Worm (Caenorhabditis elegans) whole organism, L2 larva: ENCODE results near the gene srbc-34.
A peak's percentile ranks its signal among the peaks of the same experiment; 100 is the strongest.

Source experiments
- F13H6.1 ChIP-seq: sonication (generic microtip); optimal IDR thresholded peaks from 2 replicates; lab custom pipeline; 2016; ENCODE audit warnings: missing genetic modification characterization, missing compliant biosample characterization
- R02D3.7 ChIP-seq: fragments of 150-350 bp; optimal IDR thresholded peaks from 2 replicates; lab custom pipeline; 2014; ENCODE audit warnings: missing biosample characterization, missing genetic modification characterization
- Y55F3AM.14 ChIP-seq: fragments of 200-800 bp; sonication (Bioruptor generic); optimal IDR thresholded peaks from 2 replicates; lab custom pipeline; 2018; ENCODE audit warnings: mild to moderate bottlenecking, missing genetic modification characterization, missing compliant biosample characterization
- ZK546.5 ChIP-seq: sonication (generic microtip); optimal IDR thresholded peaks from 2 replicates; lab custom pipeline; 2017; ENCODE audit warnings: missing biosample characterization, missing genetic modification characterization
- alr-1 ChIP-seq: fragments of 150-350 bp; optimal IDR thresholded peaks from 2 replicates; lab custom pipeline; 2014; ENCODE audit warnings: missing biosample characterization, missing genetic modification characterization
- aly-2 ChIP-seq: fragments of 150-350 bp; optimal IDR thresholded peaks from 2 replicates; lab custom pipeline; 2014; ENCODE audit warnings: missing biosample characterization, missing genetic modification characterization
- ama-1 ChIP-seq: fragments of 150-350 bp; optimal IDR thresholded peaks from 2 replicates; lab custom pipeline; 2018; ENCODE audit warnings: inconsistent platforms
- ceh-16 ChIP-seq: fragments of 150-350 bp; optimal IDR thresholded peaks from 2 replicates; lab custom pipeline; 2014; ENCODE audit warnings: missing biosample characterization, missing genetic modification characterization
- ceh-82 ChIP-seq: fragments of 150-350 bp; optimal IDR thresholded peaks from 2 replicates; lab custom pipeline; 2014; ENCODE audit warnings: missing biosample characterization, missing genetic modification characterization
- crh-2 ChIP-seq: sonication (generic microtip); optimal IDR thresholded peaks from 2 replicates; lab custom pipeline; 2017; ENCODE audit warnings: missing biosample characterization, missing genetic modification characterization
- dmd-4 ChIP-seq: sonication (generic microtip); optimal IDR thresholded peaks from 2 replicates; lab custom pipeline; 2017; ENCODE audit warnings: missing biosample characterization, missing genetic modification characterization
- egl-27 ChIP-seq: sonication (generic microtip); optimal IDR thresholded peaks from 3 replicates; lab custom pipeline; 2017; ENCODE audit warnings: missing biosample characterization, missing genetic modification reagents, missing genetic modification characterization
- fos-1 ChIP-seq: fragments of 150-350 bp; optimal IDR thresholded peaks from 2 replicates; lab custom pipeline; 2014; ENCODE audit warnings: missing biosample characterization, missing genetic modification characterization
- gmeb-1 ChIP-seq: fragments of 150-350 bp; optimal IDR thresholded peaks from 2 replicates; lab custom pipeline; 2014; ENCODE audit warnings: missing biosample characterization, missing genetic modification characterization
- lin-39 ChIP-seq: fragments of 150-350 bp; optimal IDR thresholded peaks from 2 replicates; lab custom pipeline; 2014; ENCODE audit warnings: missing biosample characterization, missing genetic modification reagents, missing genetic modification characterization
- lsy-2 ChIP-seq, 2 experiments: fragments of 150-350 bp in 1 of 2; sonication (generic microtip) in 1 of 2; optimal IDR thresholded peaks; 2 replicates each; lab custom pipeline; 2014 to 2017; ENCODE audit warnings: missing biosample characterization in 2 of 2, missing genetic modification characterization in 2 of 2
- mab-5 ChIP-seq: fragments of 150-350 bp; optimal IDR thresholded peaks from 2 replicates; lab custom pipeline; 2014; ENCODE audit warnings: missing biosample characterization, missing genetic modification characterization
- mbf-1 ChIP-seq: sonication (generic microtip); optimal IDR thresholded peaks from 2 replicates; lab custom pipeline; 2017; ENCODE audit warnings: missing biosample characterization, missing genetic modification characterization
- mdl-1 ChIP-seq, 2 experiments: fragments of 150-350 bp in 1 of 2; sonication (generic microtip) in 1 of 2; optimal IDR thresholded peaks; 2 replicates each; lab custom pipeline; 2017; ENCODE audit warnings: missing biosample characterization in 2 of 2, missing genetic modification characterization in 2 of 2
- nhr-10 ChIP-seq: sonication (generic microtip); optimal IDR thresholded peaks from 2 replicates; lab custom pipeline; 2017; ENCODE audit warnings: missing biosample characterization, missing genetic modification characterization
- nhr-11 ChIP-seq: fragments of 150-350 bp; optimal IDR thresholded peaks from 2 replicates; lab custom pipeline; 2014; ENCODE audit warnings: missing biosample characterization, missing genetic modification characterization
- nhr-129 ChIP-seq: fragments of 150-350 bp; optimal IDR thresholded peaks from 2 replicates; lab custom pipeline; 2014; ENCODE audit warnings: missing biosample characterization, missing genetic modification characterization
- nhr-21 ChIP-seq: fragments of 150-350 bp; optimal IDR thresholded peaks from 2 replicates; lab custom pipeline; 2014; ENCODE audit warnings: missing biosample characterization, missing genetic modification characterization
- nhr-23 ChIP-seq: fragments of 150-350 bp; optimal IDR thresholded peaks from 2 replicates; lab custom pipeline; 2014; ENCODE audit warnings: missing biosample characterization, missing genetic modification reagents, missing genetic modification characterization
- nhr-237 ChIP-seq: fragments of 150-350 bp; optimal IDR thresholded peaks from 2 replicates; lab custom pipeline; 2014; ENCODE audit warnings: missing biosample characterization, missing genetic modification characterization
- nhr-25 ChIP-seq: fragments of 150-350 bp; sonication (generic microtip); optimal IDR thresholded peaks from 3 replicates; lab custom pipeline; 2014; ENCODE audit warnings: missing biosample characterization, missing genetic modification characterization
- nhr-6 ChIP-seq: fragments of 150-350 bp; optimal IDR thresholded peaks from 2 replicates; lab custom pipeline; 2014; ENCODE audit warnings: missing biosample characterization, missing genetic modification characterization
- peb-1 ChIP-seq: fragments of 150-350 bp; optimal IDR thresholded peaks from 2 replicates; lab custom pipeline; 2014; ENCODE audit warnings: missing biosample characterization, missing genetic modification characterization
- skn-1 ChIP-seq: sonication (generic microtip); optimal IDR thresholded peaks from 2 replicates; lab custom pipeline; 2017; ENCODE audit warnings: missing biosample characterization, missing genetic modification characterization
- sma-3 ChIP-seq: sonication (generic microtip); optimal IDR thresholded peaks from 2 replicates; lab custom pipeline; 2016; ENCODE audit warnings: missing genetic modification reagents, missing genetic modification characterization, missing compliant biosample characterization
- sma-9 ChIP-seq, 2 experiments: fragments of 150-350 bp in 1 of 2; sonication (generic microtip) in 1 of 2; optimal IDR thresholded peaks; 2 replicates each; lab custom pipeline; 2014 to 2016; ENCODE audit warnings: missing genetic modification characterization in 2 of 2, mild to moderate bottlenecking in 1 of 2, missing biosample characterization in 1 of 2, missing compliant biosample characterization in 1 of 2, missing genetic modification reagents in 1 of 2, moderate library complexity in 1 of 2
- unc-39 ChIP-seq: fragments of 150-350 bp; optimal IDR thresholded peaks from 2 replicates; lab custom pipeline; 2014; ENCODE audit warnings: missing biosample characterization, missing genetic modification characterization
- zag-1 ChIP-seq: fragments of 150-350 bp; optimal IDR thresholded peaks from 2 replicates; lab custom pipeline; 2014; ENCODE audit warnings: missing biosample characterization, missing genetic modification characterization
- ztf-11 ChIP-seq: sonication (generic microtip); optimal IDR thresholded peaks from 2 replicates; lab custom pipeline; 2017; ENCODE audit warnings: missing biosample characterization, missing genetic modification characterization

The srbc-34 gene

DNA sequence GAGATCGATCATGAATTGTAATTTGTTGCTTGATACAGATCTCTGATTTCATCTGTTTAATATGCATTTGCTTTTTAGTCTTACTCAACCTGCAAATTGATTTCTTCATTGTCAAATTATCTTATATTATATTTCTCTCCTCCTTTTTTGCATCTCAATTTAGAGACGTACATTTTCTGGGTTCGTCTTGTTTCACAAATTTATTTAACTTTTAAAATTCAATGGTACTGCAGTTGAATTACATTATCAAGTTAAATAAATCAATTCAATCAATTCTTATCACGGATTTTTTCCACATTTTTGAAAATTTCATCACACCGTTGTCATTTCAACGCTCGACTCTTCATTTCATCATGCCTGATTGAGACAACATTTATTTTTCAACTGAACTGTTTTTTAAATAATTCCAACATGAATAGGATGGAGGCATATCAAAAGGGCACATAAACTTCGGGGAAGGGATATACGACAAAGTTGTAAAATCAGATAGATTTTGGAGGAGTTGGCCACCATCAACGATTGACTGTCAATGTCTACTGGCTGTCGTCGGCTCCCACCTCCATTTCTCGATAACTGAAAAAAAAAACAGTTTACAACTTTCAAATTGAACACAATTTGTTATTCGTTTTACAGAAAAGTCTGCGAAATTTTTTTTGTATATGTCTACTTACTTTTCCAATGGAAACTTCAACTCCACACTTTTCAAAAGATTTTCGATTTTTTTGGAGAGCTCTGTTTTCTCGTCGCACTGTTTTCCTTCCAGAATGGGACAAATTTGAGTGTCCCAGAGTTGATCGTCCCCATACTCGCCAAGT is 43.6 kb upstream of the srbc-34 start (continued):
- TF ChIP-seq nhr-23 (no peak), alr-1 (tag; lab: Kevin White, UChicago) (no peak), lsy-2 (tag; optimal IDR thresholded peaks at IDR 0.05; lab: Kevin White, UChicago) (no peak), ZK546.5 (tag; lab: Kevin White, UChicago) (no peak), nhr-11 (tag; lab: Kevin White, UChicago) (no peak)

DNA sequence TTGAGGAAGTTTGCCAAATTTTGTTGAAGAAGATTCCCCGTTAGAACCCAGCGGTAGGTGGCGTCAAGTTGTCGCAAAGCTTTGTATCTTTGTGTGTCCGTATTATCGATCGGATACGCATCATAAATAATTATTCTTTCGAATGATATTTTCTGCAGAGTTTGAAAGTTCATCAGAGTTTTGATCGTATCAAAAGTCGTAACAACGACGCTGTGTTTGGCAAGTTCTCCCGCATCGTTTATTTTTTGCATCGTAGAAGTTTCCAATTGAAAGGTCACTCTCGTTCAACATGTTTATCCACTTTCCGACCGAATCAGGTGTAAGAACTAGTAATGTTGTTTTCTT is 43.0 kb upstream of the srbc-34 start:
- TF ChIP-seq ama-1 (lab: Kevin White, UChicago) (peak; percentile 58), fos-1 (tag; lab: Kevin White, UChicago) (no peak)

DNA sequence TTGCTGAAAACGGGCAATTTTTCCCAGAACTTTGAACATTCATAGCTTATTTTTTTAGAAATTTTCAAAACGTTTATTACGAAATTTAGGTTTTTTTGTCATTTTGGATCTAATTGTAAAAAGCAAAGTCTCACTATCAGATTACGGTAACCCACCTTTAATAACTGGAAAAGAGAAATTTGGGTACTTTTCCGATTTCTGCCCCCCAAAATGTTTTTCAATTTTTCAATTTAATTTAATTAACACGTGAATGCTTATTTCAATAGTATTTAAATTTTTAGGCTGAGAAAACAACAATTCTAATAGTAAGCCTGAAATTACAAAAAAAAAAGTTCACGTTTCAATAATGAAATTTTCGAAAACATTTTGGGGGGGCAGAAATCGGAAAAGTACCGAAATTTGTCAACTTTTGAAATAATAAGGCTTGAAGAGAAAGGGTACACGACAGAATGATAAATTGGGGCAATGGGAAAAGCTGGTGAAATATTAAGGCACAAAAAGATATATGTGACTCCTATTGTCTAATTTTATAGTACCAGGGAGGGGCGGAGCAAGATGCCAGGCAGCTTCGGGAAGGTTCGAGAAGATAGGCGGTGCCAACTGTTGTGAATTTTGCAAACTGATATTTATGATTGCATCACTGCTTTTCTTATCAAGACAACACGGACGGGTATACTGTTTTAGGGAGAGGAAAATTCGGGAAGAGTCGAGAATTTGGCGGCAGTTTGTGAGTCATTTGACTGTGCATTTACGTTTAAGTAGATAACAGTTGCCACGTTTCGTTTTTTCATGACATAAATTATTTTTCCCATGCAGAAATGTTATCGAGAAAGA is 41.8 kb upstream of the srbc-34 start, which contains the start of gene F19B2.5:
F19B2.5 (minus strand) TSS at position 107 of the 834 bp plus-strand sequence.
- TF ChIP-seq sma-9 (GFP tag; optimal IDR thresholded peaks at IDR 0.05; lab: Kevin White, UChicago) (peak; percentile 66), sma-9 (tag; optimal IDR thresholded peaks at IDR 0.05; lab: Kevin White, UChicago) (no peak), ztf-11 (tag; lab: Kevin White, UChicago) (no peak), nhr-129 (tag; lab: Kevin White, UChicago) (peak; percentile 43), dmd-4 (tag; lab: Kevin White, UChicago) (no peak), nhr-10 (tag; lab: Kevin White, UChicago) (peak; percentile 6), ceh-82 (no peak), F13H6.1 (tag; lab: Kevin White, UChicago) (peak; percentile 39), ama-1 (lab: Kevin White, UChicago) (peak; percentile 89), crh-2 (peak; percentile 95), lsy-2 (tag; optimal IDR thresholded peaks at IDR 0.05; lab: Kevin White, UChicago) (peak in 1 of 2 experiments; percentile 35), gmeb-1 (tag; lab: Kevin White, UChicago) (peak; percentile 63), sma-3 (peak; percentile 65), fos-1 (tag; lab: Kevin White, UChicago) (peak; percentile 69)

DNA sequence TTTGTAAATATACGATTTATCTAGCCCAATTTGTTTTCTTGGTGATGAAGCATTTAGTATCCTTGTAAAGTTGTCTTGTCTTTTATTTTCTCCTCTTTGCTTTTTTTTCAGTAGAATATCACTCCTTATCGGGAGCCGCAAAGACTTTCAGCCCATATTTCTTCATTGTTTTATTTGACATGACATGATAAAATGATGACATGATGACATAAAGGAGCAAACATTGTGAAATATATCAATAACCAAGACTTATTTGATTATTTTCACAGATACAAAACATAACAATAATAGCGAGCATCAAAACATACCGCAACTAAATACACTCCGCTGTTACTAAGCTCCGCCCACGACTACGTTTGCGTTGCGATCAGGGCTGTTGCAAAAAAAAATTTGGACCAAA is 40.3 kb upstream of the srbc-34 start:
- TF ChIP-seq skn-1 (peak; percentile 86), ztf-11 (tag; lab: Kevin White, UChicago) (no peak), fos-1 (tag; lab: Kevin White, UChicago) (peak; percentile 8)

DNA sequence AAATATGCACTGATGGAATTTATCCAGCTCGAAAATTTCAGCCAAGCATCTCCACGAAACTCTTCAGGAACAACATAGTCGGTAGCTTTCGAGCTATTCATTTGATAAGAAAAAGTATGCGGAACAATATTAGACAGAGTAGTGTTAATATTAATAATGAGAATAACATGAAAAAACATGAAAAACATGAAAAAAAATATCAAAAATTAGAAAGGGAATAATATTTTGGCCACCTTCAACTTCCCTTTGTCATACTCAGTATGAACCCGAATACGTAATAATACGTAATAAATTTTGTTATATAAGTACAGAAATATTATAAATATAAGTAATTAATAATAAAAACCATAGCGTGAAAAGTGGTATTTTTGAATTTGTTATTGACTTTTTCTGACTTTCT is 34.2 kb upstream of the srbc-34 start, which contains the start of gene srw-39:
srw-39 (minus strand) TSS at position 101 of the 400 bp plus-strand sequence.
- no peak for TF ChIP-seq R02D3.7 (tag; lab: Kevin White, UChicago)
- TF ChIP-seq gmeb-1 (tag; lab: Kevin White, UChicago): no peak
- no peak for TF ChIP-seq lsy-2 (tag; optimal IDR thresholded peaks at IDR 0.05; lab: Kevin White, UChicago)

DNA sequence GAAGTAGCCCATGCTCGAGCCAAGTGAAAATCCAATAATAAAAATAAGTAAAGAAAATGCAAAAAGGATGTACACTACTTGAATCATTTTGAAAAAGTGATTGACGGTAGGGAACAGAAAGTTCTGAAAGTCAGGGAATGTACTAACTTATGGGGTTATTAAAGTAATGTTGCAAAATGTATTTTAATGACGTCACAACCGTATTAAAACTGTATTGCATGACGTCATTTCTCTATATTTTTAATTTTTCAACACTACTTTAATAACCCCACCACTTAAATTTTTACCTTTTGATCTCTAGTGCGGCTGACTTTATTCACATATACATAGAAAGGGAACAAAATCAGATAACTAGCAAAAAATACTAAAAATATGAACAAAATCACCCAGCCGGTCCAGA is 23.8 kb upstream of the srbc-34 start:
- TF ChIP-seq nhr-129 (tag; lab: Kevin White, UChicago) (no peak), peb-1 (tag; lab: Kevin White, UChicago) (no peak), dmd-4 (tag; lab: Kevin White, UChicago) (no peak), ceh-16 (no peak), lsy-2 (tag; optimal IDR thresholded peaks at IDR 0.05; lab: Kevin White, UChicago) (no peak), nhr-237 (tag; lab: Kevin White, UChicago) (no peak), ztf-11 (tag; lab: Kevin White, UChicago) (no peak), mdl-1 (tag; optimal IDR thresholded peaks at IDR 0.05; lab: Kevin White, UChicago) (no peak), lin-39 (tag; lab: Kevin White, UChicago) (no peak), mab-5 (no peak), mbf-1 (tag; lab: Kevin White, UChicago) (no peak), Y55F3AM.14 (GFP tag; lab: Kevin White, UChicago) (no peak), zag-1 (tag; lab: Kevin White, UChicago) (no peak), skn-1 (no peak), aly-2 (tag; lab: Kevin White, UChicago) (no peak), unc-39 (tag; lab: Kevin White, UChicago) (no peak), egl-27 (tag; lab: Kevin White, UChicago) (no peak), nhr-25 (tag; lab: Kevin White, UChicago) (no peak), nhr-6 (tag; lab: Kevin White, UChicago) (no peak), nhr-21 (no peak)
- TF ChIP-seq, all 48 proteins: peak for 0
